Worm (Caenorhabditis elegans) whole organism, late embryonic: ENCODE data around the gene C07B5.3.

Experiments
- ama-1 ChIP-seq: fragments of 150-350 bp; optimal IDR thresholded peaks from 2 replicates; lab custom pipeline; 2014
- ceh-48 ChIP-seq: sonication (generic microtip); optimal IDR thresholded peaks from 2 replicates; lab custom pipeline; 2016; ENCODE audit warnings: missing genetic modification characterization, inconsistent platforms, missing compliant biosample characterization
- ceh-6 ChIP-seq: fragments of 200-800 bp; sonication (Bioruptor generic); optimal IDR thresholded peaks from 2 replicates; lab custom pipeline; 2018; ENCODE audit warnings: mild to moderate bottlenecking, missing genetic modification characterization, missing compliant biosample characterization
- che-1 ChIP-seq: sonication (generic microtip); optimal IDR thresholded peaks from 2 replicates; lab custom pipeline; 2016; ENCODE audit warnings: mild to moderate bottlenecking, missing genetic modification characterization, missing compliant biosample characterization
- ets-4 ChIP-seq: sonication (generic microtip); optimal IDR thresholded peaks from 2 replicates; lab custom pipeline; 2016; ENCODE audit warnings: missing genetic modification characterization, missing compliant biosample characterization
- fkh-10 ChIP-seq: fragments of 150-350 bp; optimal IDR thresholded peaks from 2 replicates; lab custom pipeline; 2014; ENCODE audit warnings: missing biosample characterization, missing genetic modification reagents, missing genetic modification characterization
- hlh-13 ChIP-seq: fragments of 200-800 bp; sonication (Bioruptor generic); optimal IDR thresholded peaks from 2 replicates; lab custom pipeline; 2018; ENCODE audit warnings: mild to moderate bottlenecking, missing genetic modification characterization, missing compliant biosample characterization
- hlh-30 ChIP-seq: sonication (generic microtip); optimal IDR thresholded peaks from 2 replicates; lab custom pipeline; 2017; ENCODE audit warnings: antibody characterized with exemption, missing genetic modification characterization, missing compliant biosample characterization; ENCODE audit not compliant: insufficient read depth
- hlh-8 ChIP-seq: sonication (generic microtip); optimal IDR thresholded peaks from 2 replicates; lab custom pipeline; 2016; ENCODE audit warnings: missing genotype, missing genetic modification characterization, missing compliant biosample characterization
- pag-3 ChIP-seq: sonication (generic microtip); optimal IDR thresholded peaks from 2 replicates; lab custom pipeline; 2016; ENCODE audit warnings: missing compliant biosample characterization, missing genetic modification characterization, borderline replicate concordance
- pha-2 ChIP-seq: sonication (generic microtip); optimal IDR thresholded peaks from 2 replicates; lab custom pipeline; 2017; ENCODE audit warnings: mild to moderate bottlenecking, missing genetic modification characterization, missing compliant biosample characterization
- pha-4 ChIP-seq: fragments of 150-350 bp; optimal IDR thresholded peaks from 2 replicates; lab custom pipeline; 2018; ENCODE audit warnings: missing biosample characterization, missing genetic modification reagents, missing genetic modification characterization
- pqm-1 ChIP-seq: sonication (generic microtip); optimal IDR thresholded peaks from 2 replicates; lab custom pipeline; 2016; ENCODE audit warnings: missing genetic modification characterization, missing compliant biosample characterization
- zip-5 ChIP-seq: sonication (generic microtip); optimal IDR thresholded peaks from 2 replicates; lab custom pipeline; 2016; ENCODE audit warnings: missing genetic modification characterization, missing compliant biosample characterization

DNA sequence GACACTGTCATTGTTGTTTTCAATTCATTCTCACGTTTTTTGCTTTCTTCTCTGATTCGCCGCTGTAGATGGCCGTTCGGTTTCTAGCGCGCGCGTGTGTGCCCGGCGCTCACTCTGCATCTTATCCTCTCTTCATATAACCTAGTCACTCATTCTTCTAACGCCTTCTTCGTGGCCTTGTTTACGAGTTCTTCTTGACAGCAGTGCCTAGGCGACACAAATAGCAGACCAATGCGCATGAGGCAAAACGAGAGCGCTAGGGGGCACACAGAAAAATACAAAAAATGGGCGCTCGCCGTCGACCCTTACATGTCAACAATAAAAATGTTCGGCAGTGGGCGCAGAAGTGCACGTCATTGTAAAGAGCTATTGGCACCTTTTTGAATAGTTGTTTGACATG, 28.1 kb upstream of the C07B5.3 start:
- no peak for TF ChIP-seq hlh-30
- TF ChIP-seq pha-4 (tag; lab: Kevin White, UChicago): no peak
- TF ChIP-seq fkh-10 (GFP tag; lab: Kevin White, UChicago): no peak
- TF ChIP-seq hlh-13 (GFP tag; lab: Kevin White, UChicago): no peak
- no peak for TF ChIP-seq che-1 (tag; lab: Kevin White, UChicago)
- TF ChIP-seq ama-1: no peak
- no peak for TF ChIP-seq pha-2 (tag; lab: Kevin White, UChicago)
- no peak for TF ChIP-seq zip-5 (tag; lab: Kevin White, UChicago)
- TF ChIP-seq ceh-6: no peak
- TF ChIP-seq pag-3 (tag; lab: Kevin White, UChicago): no peak
- no peak for TF ChIP-seq hlh-8
- no peak for TF ChIP-seq ets-4 (tag; lab: Kevin White, UChicago)
- no peak for TF ChIP-seq ceh-48 (tag; lab: Kevin White, UChicago)
- no peak for TF ChIP-seq pqm-1 (tag; lab: Kevin White, UChicago)
